Worm (Caenorhabditis elegans) whole organism, late embryonic: Measurements from ENCODE around the gene F47B8.14.

Experiments
- K09A11.1 ChIP-seq: sonication (generic microtip); optimal IDR thresholded peaks from 2 replicates; lab custom pipeline; 2017; ENCODE audit warnings: antibody characterized with exemption, mild to moderate bottlenecking, missing genetic modification characterization, missing compliant biosample characterization; ENCODE audit not compliant: insufficient read depth
- Y22D7AL.16 ChIP-seq: sonication (generic microtip); optimal IDR thresholded peaks from 2 replicates; lab custom pipeline; 2016; ENCODE audit warnings: missing genetic modification characterization, missing compliant biosample characterization
- elt-2 ChIP-seq: sonication (generic microtip); optimal IDR thresholded peaks from 2 replicates; lab custom pipeline; 2016; ENCODE audit warnings: missing genetic modification reagents, missing genetic modification characterization, missing compliant biosample characterization
- elt-4 ChIP-seq: sonication (generic microtip); optimal IDR thresholded peaks from 2 replicates; lab custom pipeline; 2016; ENCODE audit warnings: missing genetic modification characterization, missing compliant biosample characterization
- hlh-6 ChIP-seq: sonication (generic microtip); optimal IDR thresholded peaks from 2 replicates; lab custom pipeline; 2016; ENCODE audit warnings: missing genotype, missing genetic modification characterization, missing compliant biosample characterization
- madf-2 ChIP-seq: sonication (generic microtip); optimal IDR thresholded peaks from 2 replicates; lab custom pipeline; 2017; ENCODE audit warnings: missing genetic modification characterization, missing compliant biosample characterization
- nhr-232 ChIP-seq: sonication (generic microtip); optimal IDR thresholded peaks from 2 replicates; lab custom pipeline; 2016; ENCODE audit warnings: missing genetic modification characterization, missing compliant biosample characterization
- rnt-1 ChIP-seq: sonication (generic microtip); optimal IDR thresholded peaks from 2 replicates; lab custom pipeline; 2016; ENCODE audit warnings: missing genetic modification characterization, missing compliant biosample characterization
- sdc-2 ChIP-seq: sonication (generic microtip); optimal IDR thresholded peaks from 2 replicates; lab custom pipeline; 2016; ENCODE audit warnings: missing genotype, missing genetic modification characterization, missing compliant biosample characterization
- unc-42 ChIP-seq: sonication (generic microtip); optimal IDR thresholded peaks from 2 replicates; lab custom pipeline; 2016; ENCODE audit warnings: missing genotype, missing genetic modification characterization, missing compliant biosample characterization
- unc-55 ChIP-seq: sonication (generic microtip); optimal IDR thresholded peaks from 2 replicates; lab custom pipeline; 2017; ENCODE audit warnings: missing biosample characterization, missing genetic modification reagents, missing genetic modification characterization

- TF ChIP-seq unc-42 (tag; lab: Kevin White, UChicago) (no peak), hlh-6 (tag; lab: Kevin White, UChicago) (no peak), unc-55 (GFP tag; lab: Kevin White, UChicago) (no peak), Y22D7AL.16 (tag; lab: Kevin White, UChicago) (no peak), nhr-232 (tag; lab: Kevin White, UChicago) (no peak), elt-4 (tag; lab: Kevin White, UChicago) (no peak), K09A11.1 (tag; lab: Kevin White, UChicago) (no peak), rnt-1 (no peak), sdc-2 (tag; lab: Kevin White, UChicago) (no peak), elt-2 (tag; lab: Kevin White, UChicago) (no peak), madf-2 (tag; lab: Kevin White, UChicago) (no peak)
Observed at ce11 chrV:14290636-14291035, 29.7 kb upstream of the F47B8.14 start, which contains the start of gene F14D7.18.
